Worm (Caenorhabditis elegans): ENCODE data around the gene C25A11.2.
A peak's percentile ranks its signal among the peaks of the same experiment; 100 is the strongest.

DNA sequence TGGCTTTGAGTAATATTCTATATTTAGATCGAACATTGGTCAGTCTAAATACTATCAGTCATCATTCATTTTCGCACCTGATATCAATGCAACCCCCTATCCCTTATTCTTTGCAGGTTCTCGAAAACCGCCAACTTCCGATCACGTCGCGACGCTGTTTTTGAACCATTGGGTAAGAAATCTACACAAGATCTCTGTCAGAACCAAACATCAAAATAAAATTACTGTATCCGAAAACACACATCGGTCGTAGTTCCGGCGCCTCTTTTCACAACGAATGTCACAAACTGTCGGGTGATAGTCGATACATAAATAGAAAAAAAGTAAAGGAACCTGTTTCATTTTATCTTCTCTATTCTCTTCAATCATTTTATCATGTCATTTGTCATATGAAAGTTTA is 33.1 kb downstream of the C25A11.2 start:
- TF ChIP-seq aly-2 (tag; optimal IDR thresholded peaks at IDR 0.05): no peak
- TF ChIP-seq ces-1 (GFP tag; optimal IDR thresholded peaks at IDR 0.05): no peak
- TF ChIP-seq nhr-12 (tag; optimal IDR thresholded peaks at IDR 0.05): no peak
- peak; percentile 89 for TF ChIP-seq tbx-2 (tag; optimal IDR thresholded peaks at IDR 0.05)
- TF ChIP-seq sup-37 (GFP tag; optimal IDR thresholded peaks at IDR 0.05): no peak
- TF ChIP-seq nhr-20 (tag; optimal IDR thresholded peaks at IDR 0.05): peak; percentile 77
- no peak for TF ChIP-seq sptf-1 (tag; optimal IDR thresholded peaks at IDR 0.05)
- no peak for TF ChIP-seq nhr-76 (tag; optimal IDR thresholded peaks at IDR 0.05)
- peak; percentile 74 for TF ChIP-seq lin-14 (GFP tag; optimal IDR thresholded peaks at IDR 0.05)
- no peak for TF ChIP-seq ztf-4 (tag; optimal IDR thresholded peaks at IDR 0.05)
- no peak for TF ChIP-seq unc-62 (GFP tag; optimal IDR thresholded peaks at IDR 0.05)
